Fruit fly (Drosophila melanogaster) whole organism, larva: ENCODE measurements around the gene PK2-R2.
A peak's percentile ranks its signal among the peaks of the same experiment; 100 is the strongest.

ENCODE experiments used
- noc ChIP-seq: fragments of 200-800 bp; sonication (Bioruptor generic); optimal IDR thresholded peaks from 3 replicates; lab custom pipeline; 2019; ENCODE audit warnings: missing biosample characterization, mild to moderate bottlenecking, missing genetic modification characterization, moderate library complexity

PK2-R2 gene

DNA sequence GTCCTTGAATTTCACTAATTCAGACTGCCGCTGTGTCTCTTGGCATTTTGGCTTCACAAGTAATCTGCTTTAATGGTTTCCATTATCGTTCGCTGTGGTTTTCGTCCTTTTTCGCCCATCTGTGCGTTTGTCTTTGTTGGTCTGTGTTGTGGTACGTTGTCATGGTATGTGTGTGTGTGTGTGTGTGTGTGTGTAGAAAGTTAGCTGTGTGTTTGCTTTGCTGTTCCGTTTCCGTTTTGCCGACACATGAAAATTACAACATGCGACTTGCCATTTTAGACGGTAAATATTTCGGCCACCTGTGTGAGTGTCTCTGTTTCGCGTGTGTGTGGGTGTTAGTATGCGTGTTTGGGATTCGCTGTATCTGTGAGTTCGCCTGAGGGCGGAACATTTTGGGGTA, 23.0 kb upstream of the PK2-R2 start:
- no peak for TF ChIP-seq noc

DNA sequence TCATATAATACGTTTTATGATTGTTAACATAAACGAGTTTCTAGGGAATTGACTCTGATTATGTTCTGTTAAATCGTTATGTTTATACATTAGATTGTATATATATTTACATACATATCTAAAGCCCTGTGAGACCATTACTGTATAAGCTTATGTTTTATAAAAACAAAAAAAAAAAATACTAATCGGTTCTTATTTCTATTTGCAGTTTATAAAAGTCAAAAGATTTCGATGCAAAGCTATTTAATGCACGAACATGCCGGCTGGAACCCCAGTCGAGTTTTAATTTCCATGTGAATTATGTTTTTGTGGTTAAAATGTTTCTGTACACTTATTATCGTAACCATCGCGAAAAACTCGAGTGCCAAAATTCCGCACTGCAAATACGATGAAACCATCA, 19.4 kb upstream of the PK2-R2 start, which contains the start of gene mthl12:
TSS of gene mthl12 (plus strand) at position 301 of the 400 bp plus-strand sequence.
- TF ChIP-seq noc = no peak

DNA sequence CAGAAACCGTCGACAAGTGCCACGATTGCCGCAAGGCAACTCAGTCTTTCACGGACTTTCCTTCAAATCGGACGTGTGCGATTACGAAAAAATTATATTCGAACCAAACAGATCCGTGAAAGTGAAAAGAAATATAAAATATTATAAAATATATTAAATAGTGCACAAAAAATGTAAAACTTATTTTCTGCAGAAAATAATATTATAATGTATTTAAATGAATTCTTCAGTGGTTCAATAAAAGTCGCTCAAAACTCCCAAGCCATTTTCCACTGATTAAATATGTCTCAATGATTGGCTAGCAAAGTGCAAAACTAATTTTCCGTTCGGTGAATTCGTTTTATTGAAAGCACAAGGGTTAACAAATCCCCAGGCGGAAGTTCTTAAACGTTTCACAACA, 4.1 kb upstream of the PK2-R2 start, which contains the start of gene PK2-R1:
TSS of gene PK2-R1 (plus strand) at position 301 of the 400 bp plus-strand sequence.
- TF ChIP-seq noc = no peak

DNA sequence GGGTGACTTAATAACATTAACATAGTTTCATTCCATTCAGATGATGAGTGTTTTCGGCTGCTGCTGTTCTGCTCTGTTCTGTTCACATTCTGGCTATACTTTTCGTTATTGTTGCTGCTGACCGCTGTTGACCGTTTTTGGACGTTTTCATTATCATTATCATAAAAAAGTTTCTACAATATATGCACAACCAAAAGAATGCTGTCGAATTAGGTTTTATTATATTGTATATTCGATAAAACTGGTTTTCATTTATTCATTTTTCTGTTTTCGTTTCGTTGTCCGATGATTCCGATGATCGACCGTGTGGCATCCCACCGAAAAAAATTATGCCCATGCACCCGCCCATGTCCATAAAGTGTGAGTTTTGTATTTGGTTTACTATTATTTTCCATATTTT, 935 bp downstream of the PK2-R2 start:
- no peak for TF ChIP-seq noc

DNA sequence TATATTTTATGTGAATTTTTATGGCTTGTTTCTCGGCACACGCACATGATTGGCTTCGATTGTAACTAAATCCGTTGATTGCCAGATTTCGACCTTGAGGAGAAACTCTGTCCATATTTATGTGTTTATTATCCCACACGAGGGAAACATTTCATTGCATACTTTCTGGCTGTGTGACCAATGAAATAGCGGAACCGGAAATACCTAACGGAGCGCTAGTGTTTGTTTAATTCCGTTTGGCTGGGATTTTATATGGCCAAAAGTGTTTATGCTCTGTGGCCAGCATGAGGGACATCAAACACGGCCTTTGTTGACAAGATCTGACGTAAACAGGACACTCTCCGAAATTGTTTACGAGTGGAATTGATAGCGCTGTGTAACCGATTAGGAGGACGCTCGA, 14.1 kb downstream of the PK2-R2 start:
- TF ChIP-seq noc = no peak

DNA sequence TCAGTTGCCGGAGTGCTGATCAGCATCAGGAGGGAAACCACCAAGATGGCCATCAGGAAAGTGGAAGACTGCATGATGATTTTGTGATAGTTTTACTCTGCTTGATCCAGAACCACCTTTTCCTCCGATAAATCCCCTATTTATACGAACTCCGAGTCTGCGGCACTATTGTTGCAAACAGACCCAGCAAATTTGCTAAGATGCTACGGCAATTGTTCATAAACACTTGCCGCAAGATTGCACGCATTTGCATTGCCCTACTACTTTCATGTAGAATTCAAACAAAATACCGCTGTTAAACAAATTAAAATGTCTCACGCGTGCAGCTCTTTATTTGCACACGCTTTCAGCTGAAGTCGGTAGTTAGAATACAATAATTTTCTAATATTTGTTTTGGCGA, 14.8 kb downstream of the PK2-R2 start, which contains the start of gene CG45080:
TSS of gene CG45080 (minus strand) at position 101 of the 400 bp plus-strand sequence.
- no peak for TF ChIP-seq noc

DNA sequence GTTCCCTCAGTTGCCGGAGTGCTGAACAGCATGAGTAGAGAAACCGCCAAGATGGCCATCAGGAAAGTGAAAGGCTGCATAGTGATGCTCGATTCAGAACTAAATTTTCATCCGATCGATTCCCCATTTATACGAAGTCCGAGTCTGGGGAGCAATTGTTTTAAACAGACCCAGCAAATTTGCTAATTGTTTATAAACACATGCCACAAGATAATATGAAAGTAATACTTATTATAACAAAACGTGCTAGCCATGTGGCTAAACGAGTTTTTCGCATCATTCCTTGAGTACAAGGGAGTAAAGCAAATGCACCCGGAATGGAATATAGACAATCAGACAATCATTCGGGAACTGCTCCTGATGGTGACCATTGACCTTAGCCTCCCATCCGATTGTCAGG, 20.9 kb downstream of the PK2-R2 start, which contains the start of gene CG44142:
TSS of gene CG44142 (minus strand) at position 101 of the 400 bp plus-strand sequence.
- no peak for TF ChIP-seq noc

DNA sequence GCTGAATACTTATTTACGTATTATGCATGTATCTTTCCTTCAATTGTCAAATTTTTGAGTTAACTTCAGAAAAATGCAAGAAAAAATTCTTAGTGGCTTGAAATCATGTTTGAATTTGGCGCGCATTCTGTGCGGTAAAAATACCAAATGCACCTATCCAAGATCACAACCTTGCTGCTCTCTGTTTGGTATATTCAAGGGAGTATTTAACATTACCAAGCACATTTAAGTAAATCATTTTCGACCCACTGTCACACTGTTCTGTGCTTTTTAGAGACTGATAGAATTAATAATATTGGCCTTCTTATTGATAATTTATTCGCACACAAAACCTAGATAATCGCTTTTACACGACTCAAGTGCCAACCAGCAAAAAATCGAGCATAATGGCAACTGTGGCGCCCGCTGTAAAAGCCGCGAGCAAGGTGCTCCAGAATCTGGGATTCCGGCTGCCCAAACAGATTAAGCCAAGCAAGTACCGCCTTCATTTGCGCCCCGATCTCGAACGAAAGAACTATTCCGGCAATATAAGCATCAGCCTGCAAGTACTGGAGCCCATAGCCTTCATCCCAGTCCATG, 24.7 kb downstream of the PK2-R2 start:
- TF ChIP-seq noc = no peak

DNA sequence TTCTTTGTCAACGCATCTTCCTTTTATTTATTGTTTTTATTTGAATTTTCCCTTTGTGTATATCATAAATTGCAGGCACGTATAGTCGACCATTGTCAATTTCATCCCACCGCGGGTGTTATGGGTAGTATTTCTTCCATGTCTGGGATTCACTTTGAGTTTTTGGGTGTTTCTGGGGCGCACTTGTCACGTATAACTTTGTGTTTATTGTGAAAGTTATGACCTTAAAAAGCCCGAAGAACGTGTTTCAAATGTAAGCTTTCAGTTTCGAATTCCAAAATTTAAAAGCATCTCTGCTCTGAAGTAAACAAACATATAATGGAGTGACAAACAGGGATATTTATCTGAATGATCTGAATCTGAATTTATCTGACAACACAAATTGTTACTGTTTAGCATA, 27.4 kb downstream of the PK2-R2 start:
- no peak for TF ChIP-seq noc

DNA sequence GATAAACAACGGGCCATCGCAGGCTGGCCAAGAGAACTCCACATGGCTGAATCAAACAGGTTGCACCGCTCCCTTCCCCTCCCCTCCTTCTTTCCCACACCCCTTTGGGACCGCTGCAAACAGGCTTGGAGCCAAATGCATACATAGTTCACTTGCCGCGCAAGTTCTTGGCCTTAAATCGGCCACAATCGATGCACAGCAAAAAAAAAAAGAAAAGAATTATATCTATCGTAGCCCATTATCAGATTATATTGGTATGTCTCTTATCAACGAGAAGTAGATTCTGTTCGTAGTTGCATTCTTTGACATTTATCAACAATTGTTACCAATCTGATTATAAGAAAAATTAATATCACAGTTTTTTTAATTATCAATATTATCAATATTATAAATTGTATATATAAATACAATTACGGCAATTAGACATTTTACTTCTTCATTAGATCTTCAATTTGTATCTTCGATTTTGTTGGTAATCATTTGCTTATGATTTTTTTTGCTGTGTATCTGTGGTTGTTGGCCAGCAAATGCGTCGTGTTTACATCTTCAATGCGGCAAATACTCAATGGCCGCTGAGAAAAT, 28.6 kb downstream of the PK2-R2 start:
- TF ChIP-seq noc = no peak

DNA sequence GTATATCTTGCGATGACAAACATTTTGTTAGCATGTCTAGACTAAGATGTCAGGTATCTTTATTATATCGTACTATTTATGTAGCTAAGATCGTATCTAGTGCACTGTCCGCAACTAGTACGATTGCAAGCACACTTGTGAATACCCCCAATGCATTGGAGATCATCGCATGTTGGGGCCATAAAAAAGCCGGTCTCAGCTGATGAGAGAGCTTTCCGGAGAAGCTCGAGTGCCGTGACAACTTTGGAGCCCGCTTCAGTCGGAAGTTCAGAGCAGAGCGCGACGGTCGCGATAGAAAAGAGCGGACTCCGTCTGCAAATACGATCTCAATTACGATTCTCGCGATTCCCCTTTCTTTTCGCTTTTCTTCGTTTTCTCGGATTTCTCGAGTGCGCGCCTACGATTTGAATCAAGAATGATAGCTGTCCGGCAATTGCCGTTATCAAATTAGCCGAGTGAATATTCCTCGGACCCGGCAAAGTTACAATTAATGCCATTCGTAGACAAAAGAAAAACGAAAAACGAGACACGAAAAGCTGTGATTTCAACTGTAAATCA, 29.4 kb downstream of the PK2-R2 start:
- TF ChIP-seq noc = no peak

DNA sequence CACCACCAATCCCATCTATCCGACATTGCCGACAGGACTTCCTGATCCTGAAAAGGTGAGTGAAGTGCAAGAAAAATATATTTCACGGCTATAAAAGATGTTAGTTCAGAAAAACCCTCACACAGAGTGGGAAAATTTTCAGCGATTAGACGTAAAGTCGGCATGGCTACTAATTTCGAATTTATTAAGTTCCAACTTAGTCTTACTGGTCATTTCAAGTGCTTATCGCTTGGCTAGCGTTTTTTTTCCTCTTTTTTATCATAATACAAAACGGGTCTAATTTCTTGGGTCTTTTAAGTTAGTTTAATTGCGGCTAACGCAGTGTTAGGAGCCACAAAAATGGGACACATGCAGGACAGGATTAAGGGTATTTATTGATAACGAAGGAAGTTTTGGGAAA, 30.8 kb downstream of the PK2-R2 start, which contains the start of gene CG43208:
TSS of gene CG43208 (plus strand) at position 301 of the 400 bp plus-strand sequence.
- no peak for TF ChIP-seq noc

DNA sequence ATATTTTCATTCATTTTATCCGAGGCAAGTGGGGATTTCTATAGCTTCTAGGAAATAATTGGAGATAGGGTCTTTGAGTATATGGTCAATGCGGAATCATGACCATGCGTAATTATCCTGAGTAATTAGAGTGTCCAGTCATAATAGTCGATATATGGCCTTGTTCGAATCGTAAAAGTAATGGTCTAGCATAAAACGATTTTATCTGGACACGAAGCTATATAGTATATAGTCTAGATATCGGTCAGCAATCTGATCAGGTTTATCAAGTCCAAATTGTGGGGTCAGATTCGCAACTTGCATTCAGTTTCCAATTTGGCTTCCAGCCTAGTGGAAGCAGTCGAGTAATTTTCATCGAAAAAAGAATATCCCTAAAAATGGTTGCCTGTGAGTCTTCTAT, 31.6 kb downstream of the PK2-R2 start, which contains the start of gene CG32473:
TSS of gene CG32473 (plus strand) at position 301 of the 400 bp plus-strand sequence.
- TF ChIP-seq noc = no peak

DNA sequence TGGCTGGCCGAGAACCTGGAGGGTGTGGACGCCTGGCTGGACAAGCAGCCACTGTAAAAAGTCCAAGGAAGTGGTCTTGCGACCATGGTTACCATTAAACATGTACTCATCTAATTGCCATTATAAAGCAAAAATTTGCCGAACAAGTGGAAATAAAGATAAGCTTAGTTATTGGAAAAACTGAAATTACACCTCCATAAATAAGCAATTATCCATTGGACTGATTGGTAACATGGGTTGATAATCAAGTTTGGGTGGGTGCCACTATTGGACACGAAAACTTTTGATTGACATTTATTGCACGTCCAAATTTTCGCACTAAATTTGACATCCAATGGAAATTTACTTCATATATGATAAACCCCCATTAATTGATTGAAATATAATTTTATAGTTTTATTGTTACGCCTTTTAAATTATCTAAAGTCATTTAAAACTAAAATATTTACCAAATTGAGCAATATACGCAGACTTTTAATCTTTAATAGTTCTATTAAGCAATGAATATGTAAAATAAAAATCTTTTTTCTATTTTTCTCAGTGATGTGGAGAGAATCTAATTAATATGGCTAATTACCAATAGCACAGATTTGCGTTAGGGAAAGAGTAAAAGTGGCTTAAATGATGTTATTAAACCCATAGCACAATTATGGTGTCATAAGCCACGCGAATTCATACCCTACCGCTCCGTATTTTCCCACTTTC, 35.7 kb downstream of the PK2-R2 start, which contains the start of gene CG8774:
TSS of gene CG8774 (plus strand) at position 655 of the 705 bp plus-strand sequence.
- TF ChIP-seq noc = no peak

DNA sequence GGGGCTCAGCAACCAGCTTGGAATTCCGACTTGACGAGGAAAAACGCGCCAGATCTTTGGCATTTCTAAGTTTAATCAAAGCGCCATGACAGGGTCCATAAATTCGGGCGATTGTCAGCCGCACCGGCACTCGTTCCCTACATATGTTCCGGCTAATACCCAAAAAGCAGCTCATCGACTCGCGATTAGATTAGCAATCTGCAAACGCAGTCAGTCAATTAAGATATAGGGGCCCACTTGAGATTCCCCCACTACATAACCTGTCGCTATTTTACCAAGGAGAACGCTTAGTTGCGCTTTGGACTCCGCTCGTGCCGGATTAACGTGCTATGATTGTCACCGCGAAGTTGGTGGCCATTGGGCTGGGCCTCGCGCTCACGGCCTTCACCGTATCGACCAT, 39.5 kb downstream of the PK2-R2 start, which contains the start of gene CG8773:
TSS of gene CG8773 (plus strand) at position 288 of the 400 bp plus-strand sequence.
- peak; percentile 75 for TF ChIP-seq noc

DNA sequence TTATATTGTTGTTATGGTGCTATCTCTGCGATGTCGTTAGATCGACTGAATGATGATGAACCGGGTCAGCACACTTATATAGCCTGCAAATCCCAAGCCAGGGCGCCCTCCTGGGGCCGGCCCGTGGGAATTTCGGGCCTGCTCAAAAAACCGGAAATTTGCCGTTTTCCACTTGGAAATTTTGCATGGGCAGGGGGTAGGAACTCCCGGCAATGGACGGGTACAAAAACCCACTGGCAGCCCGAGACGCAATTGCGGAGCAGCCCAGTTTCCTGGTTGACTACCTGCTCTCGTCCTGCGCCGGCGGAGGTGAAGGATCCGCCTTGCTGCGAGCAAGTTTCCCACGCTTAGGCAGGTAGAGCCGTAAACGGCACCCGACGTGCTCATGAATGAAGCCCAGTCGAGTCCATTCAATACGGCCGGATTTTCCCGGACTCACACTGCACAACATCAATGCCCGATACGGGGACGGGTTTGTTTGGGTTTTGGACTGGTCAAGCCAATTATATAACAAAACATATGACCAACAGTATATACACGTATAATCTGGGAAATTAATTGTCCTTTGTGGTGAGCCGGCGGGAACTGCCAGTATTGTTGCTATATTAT, 40.7 kb downstream of the PK2-R2 start, which contains the start of gene wntD:
TSS of gene wntD (minus strand) at position 51 of the 609 bp plus-strand sequence.
- TF ChIP-seq noc = no peak
